Worm (Caenorhabditis elegans) whole organism, early embryonic: Measurements from ENCODE around the gene syd-1.

Experiments used
- B0310.2 ChIP-seq: sonication (generic microtip); optimal IDR thresholded peaks from 2 replicates; lab custom pipeline; 2016; ENCODE audit warnings: mild to moderate bottlenecking, missing genetic modification characterization, missing compliant biosample characterization
- F13C5.2 ChIP-seq: sonication (generic microtip); optimal IDR thresholded peaks from 2 replicates; lab custom pipeline; 2017; ENCODE audit warnings: mild to moderate bottlenecking, missing genetic modification characterization, inconsistent platforms, missing compliant biosample characterization
- aly-1 ChIP-seq: sonication (generic microtip); optimal IDR thresholded peaks from 2 replicates; lab custom pipeline; 2016; ENCODE audit warnings: missing genetic modification characterization, missing compliant biosample characterization
- ama-1 ChIP-seq: fragments of 150-350 bp; optimal IDR thresholded peaks from 2 replicates; lab custom pipeline; 2014
- ceh-13 ChIP-seq: fragments of 200-800 bp; sonication (Bioruptor generic); optimal IDR thresholded peaks from 2 replicates; lab custom pipeline; 2018; ENCODE audit warnings: mild to moderate bottlenecking, missing genetic modification characterization, missing compliant biosample characterization
- ceh-36 ChIP-seq: sonication (generic microtip); optimal IDR thresholded peaks from 2 replicates; lab custom pipeline; 2016; ENCODE audit warnings: missing genetic modification characterization, inconsistent platforms, missing compliant biosample characterization
- ets-7 ChIP-seq: sonication (generic microtip); optimal IDR thresholded peaks from 2 replicates; lab custom pipeline; 2016; ENCODE audit warnings: missing genotype, missing genetic modification characterization, missing compliant biosample characterization
- flt-1 ChIP-seq: fragments of 200-800 bp; sonication (Bioruptor generic); IDR thresholded peaks from 2 replicates; pipeline ENCODE4 v1.3.6; 2022; ENCODE audit warnings: missing genetic modification characterization, missing compliant biosample characterization
- hmbx-1 ChIP-seq: sonication (generic microtip); optimal IDR thresholded peaks from 2 replicates; lab custom pipeline; 2016; ENCODE audit warnings: mild to moderate bottlenecking, missing genetic modification characterization, missing compliant biosample characterization
- hmg-4 ChIP-seq: fragments of 200-800 bp; sonication (Bioruptor generic); optimal IDR thresholded peaks from 2 replicates; lab custom pipeline; 2018; ENCODE audit warnings: mild to moderate bottlenecking, missing genetic modification characterization, missing compliant biosample characterization
- hnd-1 ChIP-seq: sonication (generic microtip); optimal IDR thresholded peaks from 2 replicates; lab custom pipeline; 2016; ENCODE audit warnings: missing genetic modification characterization, missing compliant biosample characterization
- pes-1 ChIP-seq: fragments of 200-800 bp; sonication (Bioruptor generic); IDR thresholded peaks from 2 replicates; pipeline ENCODE4 v1.3.6; 2022; ENCODE audit warnings: missing genetic modification reagents, missing genetic modification characterization, missing compliant biosample characterization
- scrt-1 ChIP-seq: fragments of 200-800 bp; sonication (Bioruptor generic); IDR thresholded peaks from 2 replicates; pipeline ENCODE4 v1.3.6; 2022; ENCODE audit warnings: missing genetic modification characterization, missing compliant biosample characterization
- sea-1 ChIP-seq: fragments of 200-800 bp; sonication (Bioruptor generic); conservative IDR thresholded peaks from 2 replicates; pipeline ENCODE4 v1.3.6; 2022; ENCODE audit warnings: missing genetic modification characterization, missing compliant biosample characterization
- tbx-11 ChIP-seq: fragments of 200-800 bp; sonication (Bioruptor generic); IDR thresholded peaks from 2 replicates; pipeline ENCODE4 v1.3.6; 2022; ENCODE audit warnings: missing genetic modification characterization, missing compliant biosample characterization
- tbx-37 ChIP-seq: fragments of 200-800 bp; sonication (Bioruptor generic); conservative IDR thresholded peaks from 2 replicates; pipeline ENCODE4 v1.3.6; 2022; ENCODE audit warnings: missing genetic modification reagents, missing genetic modification characterization, missing compliant biosample characterization
- tra-4 ChIP-seq: sonication (generic microtip); optimal IDR thresholded peaks from 2 replicates; lab custom pipeline; 2017; ENCODE audit warnings: missing genetic modification characterization, missing compliant biosample characterization

The syd-1 gene

DNA sequence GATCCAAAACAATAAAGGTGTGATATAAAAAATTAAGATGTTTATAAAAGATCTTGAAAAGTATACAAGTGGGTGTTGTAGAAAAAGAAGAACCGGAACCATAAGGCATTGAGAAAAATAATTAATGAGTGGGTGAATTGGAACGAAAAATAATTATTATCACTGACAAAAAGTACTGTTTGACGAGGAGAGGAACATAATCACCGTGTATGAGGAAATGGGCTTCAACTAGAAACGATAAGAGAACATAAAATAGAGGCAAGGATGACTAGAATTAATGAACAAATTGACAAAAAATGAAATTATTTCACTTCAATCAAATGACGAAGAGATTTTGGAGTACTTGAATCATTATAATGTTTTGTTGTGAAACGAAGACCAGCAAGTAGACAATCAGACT, 23.5 kb upstream of the syd-1 start:
- no peak for TF ChIP-seq hmbx-1
- TF ChIP-seq tra-4: no peak
- TF ChIP-seq tbx-11 (GFP tag; lab: Robert Waterston, UW): no peak
- no peak for TF ChIP-seq hmg-4 (GFP tag; lab: Kevin White, UChicago)

DNA sequence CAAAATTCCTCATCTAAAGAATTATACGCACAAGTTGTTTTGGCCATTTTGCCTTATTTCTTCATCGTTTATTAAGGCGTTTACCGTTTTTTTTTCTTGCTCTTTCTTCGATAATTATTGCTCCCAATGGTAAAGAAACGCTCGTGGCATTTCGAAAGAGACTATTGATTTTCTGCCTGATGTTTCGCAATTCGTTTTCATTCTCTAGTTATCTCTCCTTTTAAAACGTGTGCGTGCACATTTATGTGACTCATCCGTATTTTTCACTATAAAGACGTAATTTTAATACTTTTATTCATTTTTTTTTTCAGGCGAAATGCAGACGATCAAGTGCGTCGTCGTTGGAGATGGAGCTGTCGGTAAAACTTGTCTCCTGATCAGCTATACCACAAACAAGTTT, 21.4 kb upstream of the syd-1 start, which contains the start of gene cdc-42:
cdc-42 (plus strand) TSS at position 312 of the 400 bp plus-strand sequence.
- TF ChIP-seq ceh-36 (tag; lab: Kevin White, UChicago) (no peak), ceh-13 (no peak), F13C5.2 (tag; lab: Kevin White, UChicago) (no peak), sea-1 (GFP tag; lab: Robert Waterston, UW) (no peak), tbx-37 (GFP tag; lab: Robert Waterston, UW) (no peak), pes-1 (GFP tag; lab: Robert Waterston, UW) (no peak), hmbx-1 (no peak), tbx-11 (GFP tag; lab: Robert Waterston, UW) (no peak), flt-1 (no peak)

DNA sequence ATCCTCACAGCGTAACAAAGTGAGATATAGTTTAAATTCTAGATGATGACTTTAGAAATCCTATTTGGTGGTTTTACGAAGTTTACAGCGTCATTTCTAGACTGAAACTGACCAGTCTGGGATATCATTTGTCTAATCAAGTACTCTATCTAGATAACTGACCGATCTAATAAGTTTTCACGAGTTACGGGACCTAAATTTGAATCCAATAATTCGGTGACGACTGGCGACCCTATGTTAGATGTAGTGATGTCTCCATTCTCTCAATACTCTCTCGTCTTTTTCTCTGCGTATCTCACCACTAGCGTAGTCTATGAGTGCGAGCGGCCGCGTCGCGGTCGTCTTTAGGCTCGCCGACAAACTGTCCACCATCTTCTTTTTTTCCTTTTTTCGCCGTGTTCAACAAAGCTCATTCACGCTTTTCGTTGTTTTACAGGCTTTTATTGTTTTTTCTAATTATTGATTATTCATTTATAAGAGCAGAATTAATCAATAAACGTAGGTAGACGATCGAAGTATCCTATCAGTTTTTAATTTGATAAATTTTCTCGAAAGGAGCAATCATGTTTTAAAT, 20.7 kb upstream of the syd-1 start:
- TF ChIP-seq scrt-1 (GFP tag; lab: Robert Waterston, UW) (no peak), B0310.2 (no peak), ceh-36 (tag; lab: Kevin White, UChicago) (no peak), ceh-13 (no peak), tbx-37 (GFP tag; lab: Robert Waterston, UW) (no peak), hnd-1 (tag; lab: Kevin White, UChicago) (no peak), tra-4 (no peak), hmg-4 (GFP tag; lab: Kevin White, UChicago) (no peak), tbx-11 (GFP tag; lab: Robert Waterston, UW) (no peak), aly-1 (tag; lab: Kevin White, UChicago) (no peak), F13C5.2 (tag; lab: Kevin White, UChicago) (no peak), ama-1 (lab: Kevin White, UChicago) (no peak), pes-1 (GFP tag; lab: Robert Waterston, UW) (no peak), hmbx-1 (no peak), ets-7 (tag; lab: Kevin White, UChicago) (no peak), sea-1 (GFP tag; lab: Robert Waterston, UW) (no peak), flt-1 (no peak)

DNA sequence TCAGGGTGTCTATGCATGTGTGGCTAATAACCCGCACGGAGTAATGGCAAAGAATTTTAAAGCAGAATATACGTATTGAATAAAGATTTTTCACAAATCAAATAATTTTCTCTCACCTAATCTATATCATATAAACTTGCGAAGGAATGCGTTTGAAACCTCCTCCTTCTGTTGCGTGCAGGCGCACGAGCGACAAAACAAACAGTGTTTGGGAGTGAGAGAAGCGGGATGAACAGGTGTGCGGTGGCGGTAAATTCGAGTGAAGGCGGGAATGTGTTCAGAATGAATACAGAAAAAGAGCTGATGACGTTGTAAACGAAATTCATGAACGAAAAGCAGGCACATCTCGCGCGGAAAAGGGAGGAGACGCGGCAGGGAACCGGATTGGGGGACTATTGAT, 19.6 kb upstream of the syd-1 start:
- TF ChIP-seq hmg-4 (GFP tag; lab: Kevin White, UChicago) (peak; percentile 15), ceh-13 (no peak), ama-1 (lab: Kevin White, UChicago) (no peak)

DNA sequence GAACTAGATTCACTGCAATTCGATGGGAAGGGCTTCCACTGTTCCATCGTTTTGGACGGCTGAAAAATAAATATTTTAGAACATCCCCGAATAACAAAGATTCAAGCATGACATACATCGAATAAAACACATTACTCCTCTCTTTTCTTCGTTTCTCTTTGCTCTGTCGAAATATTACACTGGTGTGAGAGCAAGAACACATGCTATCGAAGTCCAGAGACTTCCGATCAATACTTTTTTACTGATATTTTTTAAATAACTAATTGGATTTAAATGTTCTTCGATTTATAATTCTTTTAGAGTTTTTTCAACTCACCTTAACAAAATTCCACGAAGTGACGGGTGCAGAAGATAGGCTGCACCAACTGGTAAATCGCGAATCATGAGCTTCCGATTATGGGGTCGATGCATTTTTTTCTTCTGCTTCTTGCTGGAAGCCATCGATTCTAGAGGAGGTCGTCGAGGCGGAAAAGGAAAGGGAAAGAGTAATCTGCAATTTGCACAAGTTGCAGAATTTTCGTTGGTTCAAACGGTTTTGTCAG, 18.6 kb upstream of the syd-1 start, which contains the start of the genes oig-4 and R07G3.7:
oig-4 (plus strand) TSS at position 301 of the 542 bp plus-strand sequence.
R07G3.7 (minus strand) TSS at position 492 of the 542 bp plus-strand sequence.
- no peak for TF ChIP-seq hnd-1 (tag; lab: Kevin White, UChicago)
- no peak for TF ChIP-seq pes-1 (GFP tag; lab: Robert Waterston, UW)
- TF ChIP-seq scrt-1 (GFP tag; lab: Robert Waterston, UW): no peak
- TF ChIP-seq hmg-4 (GFP tag; lab: Kevin White, UChicago): no peak
- TF ChIP-seq tra-4: no peak
- TF ChIP-seq ceh-13: no peak
- no peak for TF ChIP-seq F13C5.2 (tag; lab: Kevin White, UChicago)
- no peak for TF ChIP-seq hmbx-1
- no peak for TF ChIP-seq ama-1 (lab: Kevin White, UChicago)
- TF ChIP-seq tbx-37 (GFP tag; lab: Robert Waterston, UW): no peak
- TF ChIP-seq flt-1: no peak
- TF ChIP-seq tbx-11 (GFP tag; lab: Robert Waterston, UW): no peak
- no peak for TF ChIP-seq aly-1 (tag; lab: Kevin White, UChicago)
- TF ChIP-seq sea-1 (GFP tag; lab: Robert Waterston, UW): no peak
- no peak for TF ChIP-seq ets-7 (tag; lab: Kevin White, UChicago)
- no peak for TF ChIP-seq ceh-36 (tag; lab: Kevin White, UChicago)
- no peak for TF ChIP-seq B0310.2

DNA sequence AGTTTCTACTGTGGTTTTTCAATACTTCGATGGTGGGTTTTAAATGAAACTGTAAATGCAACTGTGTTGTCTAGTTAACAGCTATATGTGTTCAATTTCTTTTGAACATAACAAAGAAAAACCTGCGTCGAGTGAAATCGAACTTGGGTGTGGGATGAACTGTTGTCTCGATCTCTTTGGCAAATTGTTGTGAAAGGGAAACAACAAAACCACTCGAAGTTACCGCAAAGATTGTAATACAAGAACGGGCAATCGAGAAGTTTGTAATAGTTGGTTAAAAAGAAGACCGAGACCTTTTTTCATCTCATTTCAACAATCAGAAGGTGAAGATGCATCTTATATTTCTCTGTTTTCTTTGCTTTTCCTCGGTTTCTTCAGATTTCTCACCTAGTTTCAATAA, 13.2 kb upstream of the syd-1 start, which contains the start of gene lips-17:
lips-17 (plus strand) TSS at position 301 of the 400 bp plus-strand sequence.
- TF ChIP-seq sea-1 (GFP tag; lab: Robert Waterston, UW): no peak
- TF ChIP-seq tbx-11 (GFP tag; lab: Robert Waterston, UW): no peak
- TF ChIP-seq hmbx-1: no peak
- TF ChIP-seq ama-1 (lab: Kevin White, UChicago): no peak
- no peak for TF ChIP-seq hmg-4 (GFP tag; lab: Kevin White, UChicago)
- no peak for TF ChIP-seq ceh-36 (tag; lab: Kevin White, UChicago)
- TF ChIP-seq scrt-1 (GFP tag; lab: Robert Waterston, UW): no peak
- TF ChIP-seq hnd-1 (tag; lab: Kevin White, UChicago): no peak
- no peak for TF ChIP-seq pes-1 (GFP tag; lab: Robert Waterston, UW)
- TF ChIP-seq flt-1: no peak
- TF ChIP-seq tra-4: no peak
- TF ChIP-seq tbx-37 (GFP tag; lab: Robert Waterston, UW): no peak

DNA sequence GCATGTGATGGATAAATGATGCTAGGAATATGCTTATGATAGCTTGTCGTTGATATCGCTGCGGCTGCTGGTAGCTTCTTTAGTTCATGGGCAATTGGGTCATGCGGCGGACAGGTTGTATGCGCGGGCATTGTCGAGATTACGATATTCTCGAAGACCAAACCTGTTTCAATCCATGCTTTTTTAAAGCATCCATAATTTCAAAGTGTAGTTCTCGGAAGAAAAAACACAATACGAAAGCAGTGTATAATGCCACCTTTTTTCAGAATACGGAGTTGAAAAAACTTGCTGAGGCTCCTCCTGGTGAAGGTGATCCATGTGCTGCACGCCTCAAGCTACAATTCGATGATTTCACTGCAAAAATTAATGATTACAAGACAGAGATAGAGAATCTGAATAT, 10.6 kb upstream of the syd-1 start, which contains the start of gene osm-8:
osm-8 (minus strand) TSS at position 101 of the 400 bp plus-strand sequence.
- no peak for TF ChIP-seq ceh-13
- no peak for TF ChIP-seq pes-1 (GFP tag; lab: Robert Waterston, UW)
- no peak for TF ChIP-seq aly-1 (tag; lab: Kevin White, UChicago)
- no peak for TF ChIP-seq tbx-37 (GFP tag; lab: Robert Waterston, UW)
- no peak for TF ChIP-seq ets-7 (tag; lab: Kevin White, UChicago)
- TF ChIP-seq flt-1: no peak
